Worm (Caenorhabditis elegans) whole organism, L1 larva: ENCODE measurements around the gene F52B10.3.

Experiments
- alr-1 ChIP-seq: fragments of 200-800 bp; sonication (Bioruptor generic); optimal IDR thresholded peaks from 2 replicates; lab custom pipeline; 2018; ENCODE audit warnings: borderline replicate concordance, mild to moderate bottlenecking, missing genetic modification characterization, missing compliant biosample characterization
- ceh-88 ChIP-seq: fragments of 200-800 bp; sonication (Bioruptor generic); IDR thresholded peaks from 2 replicates; pipeline ENCODE4 v1.3.6; 2022; ENCODE audit warnings: missing genetic modification characterization, missing compliant biosample characterization
- elt-3 ChIP-seq, 6 experiments: fragments of 150-350 bp in 1 of 6; sonication (generic microtip); optimal IDR thresholded peaks; 2 replicates each; lab custom pipeline; 2017 to 2018; ENCODE audit warnings: missing biosample characterization in 6 of 6, missing genetic modification characterization in 6 of 6, inconsistent platforms in 1 of 6
- hlh-4 ChIP-seq: sonication (generic microtip); optimal IDR thresholded peaks from 2 replicates; lab custom pipeline; 2016; ENCODE audit warnings: mild to moderate bottlenecking, missing genetic modification characterization, missing compliant biosample characterization
- mep-1 ChIP-seq: fragments of 150-350 bp; optimal IDR thresholded peaks from 2 replicates; lab custom pipeline; 2014; ENCODE audit warnings: missing biosample characterization, missing genetic modification characterization
- nhr-77 ChIP-seq: fragments of 150-350 bp; optimal IDR thresholded peaks from 2 replicates; lab custom pipeline; 2014; ENCODE audit warnings: missing biosample characterization, missing genetic modification characterization
- sox-4 ChIP-seq: sonication (generic microtip); optimal IDR thresholded peaks from 2 replicates; lab custom pipeline; 2016; ENCODE audit warnings: missing genetic modification characterization, missing compliant biosample characterization

- no peak for TF ChIP-seq alr-1 (tag; lab: Kevin White, UChicago)
- TF ChIP-seq hlh-4 (tag; lab: Kevin White, UChicago): no peak
- TF ChIP-seq mep-1 (tag; lab: Kevin White, UChicago): peak; percentile 20
- TF ChIP-seq elt-3 (tag; optimal IDR thresholded peaks at IDR 0.05; lab: Kevin White, UChicago): no peak
- TF ChIP-seq ceh-88: no peak
- no peak for TF ChIP-seq sox-4
- no peak for TF ChIP-seq nhr-77 (tag; lab: Kevin White, UChicago)
Observed at ce11 chrX:2885318-2885908, 12.7 kb downstream of the F52B10.3 start, which contains the start of gene vang-1.
